Fruit fly (Drosophila melanogaster) whole organism, embryonic: Measurements from ENCODE around the gene CG17190.

Experiments
- Adf1 ChIP-seq: fragments of 200-800 bp; sonication (Bioruptor generic); IDR thresholded peaks from 2 replicates; pipeline ENCODE4 v1.3.6; 2022; ENCODE audit warnings: missing biosample characterization, missing genetic modification characterization
- Atf-2 ChIP-seq: fragments of 200-800 bp; sonication (Bioruptor generic); optimal IDR thresholded peaks from 2 replicates; lab custom pipeline; 2016; ENCODE audit warnings: missing biosample characterization, missing genetic modification characterization
- Atf3 ChIP-seq: fragments of 200-800 bp; sonication (Bioruptor generic); optimal IDR thresholded peaks from 3 replicates; lab custom pipeline; 2016; ENCODE audit warnings: missing biosample characterization, missing genetic modification characterization
- C15 ChIP-seq: fragments of 200-800 bp; sonication (Bioruptor generic); IDR thresholded peaks from 3 replicates; pipeline ENCODE4 v1.3.6; 2022; ENCODE audit warnings: missing biosample characterization, missing genetic modification characterization
- CG10147 ChIP-seq: fragments of 200-800 bp; sonication (Bioruptor generic); optimal IDR thresholded peaks from 2 replicates; lab custom pipeline; 2019; ENCODE audit warnings: missing biosample characterization, mild to moderate bottlenecking, missing genetic modification characterization, moderate library complexity
- CG10565 ChIP-seq: fragments of 200-800 bp; sonication (Bioruptor generic); optimal IDR thresholded peaks from 3 replicates; lab custom pipeline; 2016; ENCODE audit warnings: missing biosample characterization, mild to moderate bottlenecking, missing genetic modification characterization
- CG11085 ChIP-seq: fragments of 200-800 bp; sonication (Bioruptor generic); IDR thresholded peaks from 2 replicates; pipeline ENCODE4 v1.3.6; 2022; ENCODE audit warnings: missing biosample characterization, missing genetic modification characterization
- CG11696 ChIP-seq: fragments of 200-800 bp; sonication (Bioruptor generic); IDR thresholded peaks from 2 replicates; pipeline ENCODE4 v1.3.6; 2022; ENCODE audit warnings: missing biosample characterization, missing genetic modification characterization
- CG15479 ChIP-seq: fragments of 200-800 bp; sonication (Bioruptor generic); optimal IDR thresholded peaks from 3 replicates; lab custom pipeline; 2019; ENCODE audit warnings: missing biosample characterization, mild to moderate bottlenecking, missing genetic modification characterization, moderate library complexity
- CG16779 ChIP-seq: fragments of 200-800 bp; sonication (Bioruptor generic); IDR thresholded peaks from 2 replicates; pipeline ENCODE4 v1.3.6; 2022; ENCODE audit warnings: missing biosample characterization, missing genetic modification characterization
- CG17829 ChIP-seq: fragments of 200-800 bp; optimal IDR thresholded peaks from 2 replicates; lab custom pipeline; 2019; ENCODE audit warnings: missing biosample characterization, mild to moderate bottlenecking, missing genetic modification characterization, moderate library complexity
- CG18764 ChIP-seq: fragments of 200-800 bp; sonication (Bioruptor generic); optimal IDR thresholded peaks from 3 replicates; lab custom pipeline; 2016; ENCODE audit warnings: missing biosample characterization, missing genetic modification characterization
- CG31224 ChIP-seq: fragments of 200-800 bp; sonication (Bioruptor generic); IDR thresholded peaks from 2 replicates; pipeline ENCODE4 v1.3.6; 2022; ENCODE audit warnings: missing biosample characterization, missing genetic modification characterization
- CG32532 ChIP-seq: fragments of 200-800 bp; sonication (Bioruptor generic); IDR thresholded peaks from 2 replicates; pipeline ENCODE4 v1.3.6; 2022; ENCODE audit warnings: missing biosample characterization, missing genetic modification characterization
- CG32767 ChIP-seq: fragments of 200-800 bp; sonication (Bioruptor generic); IDR thresholded peaks from 2 replicates; pipeline ENCODE4 v1.3.6; 2022; ENCODE audit warnings: missing biosample characterization, missing genetic modification characterization
- CG34422 ChIP-seq: fragments of 200-800 bp; sonication (Bioruptor generic); IDR thresholded peaks from 3 replicates; pipeline ENCODE4 v1.3.6; 2022; ENCODE audit warnings: missing biosample characterization, missing genetic modification characterization
- CG4424 ChIP-seq: fragments of 200-800 bp; sonication (Bioruptor generic); optimal IDR thresholded peaks from 3 replicates; lab custom pipeline; 2016; ENCODE audit warnings: missing biosample characterization, missing genetic modification characterization
- CG6254 ChIP-seq: fragments of 200-800 bp; sonication (Bioruptor generic); optimal IDR thresholded peaks from 3 replicates; lab custom pipeline; 2017; ENCODE audit warnings: mild to moderate bottlenecking, missing biosample characterization, missing genetic modification reagents, missing genetic modification characterization
- CG6683 ChIP-seq: fragments of 200-800 bp; sonication (Bioruptor generic); optimal IDR thresholded peaks from 2 replicates; lab custom pipeline; 2017; ENCODE audit warnings: missing biosample characterization, mild to moderate bottlenecking, missing genetic modification characterization, missing genetic modification reagents
- CG6689 ChIP-seq: fragments of 200-800 bp; sonication (Bioruptor generic); IDR thresholded peaks from 2 replicates; pipeline ENCODE4 v1.3.6; 2022; ENCODE audit warnings: missing biosample characterization, missing genetic modification characterization
- CG7372 ChIP-seq: fragments of 200-800 bp; sonication (Bioruptor generic); IDR thresholded peaks from 2 replicates; pipeline ENCODE4 v1.3.6; 2022; ENCODE audit warnings: missing biosample characterization, missing genetic modification characterization
- CG7786 ChIP-seq: fragments of 200-800 bp; sonication (Bioruptor generic); optimal IDR thresholded peaks from 2 replicates; lab custom pipeline; 2016; ENCODE audit warnings: missing biosample characterization, missing genetic modification characterization
- CG7987 ChIP-seq: fragments of 200-800 bp; sonication (Bioruptor generic); optimal IDR thresholded peaks from 2 replicates; lab custom pipeline; 2018; ENCODE audit warnings: missing biosample characterization, mild to moderate bottlenecking, missing genetic modification characterization, moderate library complexity
- CG8089 ChIP-seq: fragments of 200-800 bp; sonication (Bioruptor generic); optimal IDR thresholded peaks from 3 replicates; lab custom pipeline; 2016; ENCODE audit warnings: missing biosample characterization, missing genetic modification characterization
- CTCF ChIP-seq: fragments of 200-800 bp; sonication (Bioruptor generic); optimal IDR thresholded peaks from 2 replicates; lab custom pipeline; 2017; ENCODE audit warnings: missing biosample characterization, mild to moderate bottlenecking, missing genetic modification characterization, moderate library complexity
- HLH54F ChIP-seq: fragments of 200-800 bp; sonication (Bioruptor generic); optimal IDR thresholded peaks from 3 replicates; lab custom pipeline; 2016; ENCODE audit warnings: missing biosample characterization, missing genetic modification characterization
- Med ChIP-seq: fragments of 200-800 bp; sonication (Bioruptor generic); peaks from one replicate; lab custom pipeline; 2016; ENCODE audit warnings: missing biosample characterization, missing genetic modification characterization, mild to moderate bottlenecking, inconsistent platforms, moderate library complexity
- Mes4 ChIP-seq: fragments of 200-800 bp; sonication (Bioruptor generic); optimal IDR thresholded peaks from 2 replicates; lab custom pipeline; 2016; ENCODE audit warnings: missing biosample characterization, missing genetic modification characterization
- Mrtf ChIP-seq: fragments of 200-800 bp; sonication (Bioruptor generic); IDR thresholded peaks from 3 replicates; pipeline ENCODE4 v1.3.6; 2022; ENCODE audit warnings: missing biosample characterization, missing genetic modification characterization
- Myb ChIP-seq: fragments of 200-800 bp; sonication (Bioruptor generic); optimal IDR thresholded peaks from 2 replicates; lab custom pipeline; 2016; ENCODE audit warnings: missing biosample characterization, missing genetic modification characterization
- Oaz ChIP-seq: fragments of 200-800 bp; sonication (Bioruptor generic); IDR thresholded peaks from 2 replicates; pipeline ENCODE4 v1.3.6; 2022; ENCODE audit warnings: missing biosample characterization, missing genetic modification characterization
- Poxn ChIP-seq: fragments of 200-800 bp; sonication (Bioruptor generic); IDR thresholded peaks from 2 replicates; pipeline ENCODE4 v1.3.6; 2022; ENCODE audit warnings: missing biosample characterization, missing genetic modification characterization
- Rx ChIP-seq: fragments of 200-800 bp; sonication (Bioruptor generic); IDR thresholded peaks from 2 replicates; pipeline ENCODE4 v1.3.6; 2022; ENCODE audit warnings: missing biosample characterization, missing genetic modification characterization
- Sry-δ ChIP-seq: fragments of 200-800 bp; sonication (Bioruptor generic); optimal IDR thresholded peaks from 2 replicates; lab custom pipeline; 2016; ENCODE audit warnings: missing biosample characterization, missing genetic modification characterization
- Ssrp ChIP-seq: fragments of 200-800 bp; sonication (Bioruptor generic); optimal IDR thresholded peaks from 2 replicates; lab custom pipeline; 2018; ENCODE audit warnings: missing biosample characterization, mild to moderate bottlenecking, missing genetic modification characterization, moderate library complexity
- Tbp ChIP-seq: fragments of >200 bp; optimal IDR thresholded peaks from 2 replicates; lab custom pipeline; 2018; ENCODE audit warnings: missing biosample characterization, missing genetic modification characterization
- Xrp1 ChIP-seq: fragments of 200-800 bp; sonication (Bioruptor generic); IDR thresholded peaks from 2 replicates; pipeline ENCODE4 v1.3.6; 2022; ENCODE audit warnings: missing biosample characterization, missing genetic modification characterization
- ac ChIP-seq: fragments of 200-800 bp; sonication (Bioruptor generic); optimal IDR thresholded peaks from 3 replicates; lab custom pipeline; 2017; ENCODE audit warnings: missing biosample characterization, mild to moderate bottlenecking, missing genetic modification characterization
- ci ChIP-seq: fragments of 200-800 bp; sonication (Bioruptor generic); IDR thresholded peaks from 3 replicates; pipeline ENCODE4 v1.3.6; 2022; ENCODE audit warnings: missing biosample characterization, missing genetic modification characterization
- crc ChIP-seq: fragments of 200-800 bp; sonication (Bioruptor generic); optimal IDR thresholded peaks from 2 replicates; lab custom pipeline; 2016; ENCODE audit warnings: missing biosample characterization, missing genetic modification characterization
- eve ChIP-seq, 2 experiments: fragments of >200 bp; optimal IDR thresholded peaks; 2 replicates each; lab custom pipeline; 2017; ENCODE audit warnings: missing biosample characterization in 2 of 2, missing genetic modification characterization in 2 of 2
- exex ChIP-seq: fragments of 200-800 bp; sonication (Bioruptor generic); optimal IDR thresholded peaks from 4 replicates; lab custom pipeline; 2018; ENCODE audit warnings: missing biosample characterization, mild to moderate bottlenecking, missing genetic modification characterization, moderate library complexity
- fd3F ChIP-seq: fragments of 200-800 bp; sonication (Bioruptor generic); optimal IDR thresholded peaks from 2 replicates; lab custom pipeline; 2018; ENCODE audit warnings: missing biosample characterization, mild to moderate bottlenecking, missing genetic modification characterization, moderate library complexity
- fd64A ChIP-seq: fragments of 200-800 bp; sonication (Bioruptor generic); optimal IDR thresholded peaks from 3 replicates; lab custom pipeline; 2018; ENCODE audit warnings: missing biosample characterization, mild to moderate bottlenecking, missing genetic modification characterization
- fd96Cb ChIP-seq: fragments of 200-800 bp; sonication (Bioruptor generic); optimal IDR thresholded peaks from 2 replicates; lab custom pipeline; 2018; ENCODE audit warnings: missing biosample characterization, mild to moderate bottlenecking, missing genetic modification characterization, moderate library complexity
- klu ChIP-seq: fragments of 200-800 bp; sonication (Bioruptor generic); IDR thresholded peaks from 2 replicates; pipeline ENCODE4 v1.3.6; 2022; ENCODE audit warnings: missing biosample characterization, missing genetic modification characterization
- kni ChIP-seq: fragments of 200-800 bp; sonication (Bioruptor generic); optimal IDR thresholded peaks from 3 replicates; lab custom pipeline; 2017; ENCODE audit warnings: mild to moderate bottlenecking, missing biosample characterization, missing genetic modification reagents, missing genetic modification characterization
- pros ChIP-seq: fragments of 200-800 bp; sonication (Bioruptor generic); optimal IDR thresholded peaks from 3 replicates; lab custom pipeline; 2019; ENCODE audit warnings: missing biosample characterization, mild to moderate bottlenecking, missing genetic modification characterization, moderate library complexity
- psq ChIP-seq: fragments of 200-800 bp; sonication (Bioruptor generic); optimal IDR thresholded peaks from 2 replicates; lab custom pipeline; 2017; ENCODE audit warnings: missing biosample characterization, missing genetic modification characterization
- pum ChIP-seq: fragments of 200-800 bp; sonication (Bioruptor generic); optimal IDR thresholded peaks from 2 replicates; lab custom pipeline; 2016; ENCODE audit warnings: missing biosample characterization, missing genetic modification characterization
- pzg ChIP-seq: fragments of 200-800 bp; sonication (Bioruptor generic); optimal IDR thresholded peaks from 3 replicates; lab custom pipeline; 2018; ENCODE audit warnings: missing biosample characterization, mild to moderate bottlenecking, missing genetic modification characterization, moderate library complexity
- tgo ChIP-seq: fragments of 200-800 bp; sonication (Bioruptor generic); IDR thresholded peaks from 3 replicates; pipeline ENCODE4 v1.3.6; 2022; ENCODE audit warnings: missing biosample characterization, missing genetic modification characterization

Gene CG17190

dm6 chr3R:20008372-20009051, 4.8 kb downstream of the CG17190 start, which contains the start of the genes Hs6st and MED25 (continued):
- TF ChIP-seq pum (GFP tag; lab: Kevin White, UChicago) (no peak), pzg (GFP tag; lab: Kevin White, UChicago) (peak; percentile 74), CG6683 (GFP tag; lab: Kevin White, UChicago) (peak; percentile 35), Atf3 (GFP tag; lab: Kevin White, UChicago) (no peak), CG10147 (GFP tag; lab: Kevin White, UChicago) (no peak), CG7372 (GFP tag; lab: Robert Waterston, UW) (0 out of 2 replicates have a peak, but pooled peaks have one; percentile 5), ac (GFP tag; lab: Kevin White, UChicago) (no peak), CG31224 (no peak), Myb (peak; percentile 69), pros (GFP tag; lab: Kevin White, UChicago) (no peak), kni (GFP tag; lab: Kevin White, UChicago) (peak; percentile 50), Rx (no peak), CG15479 (peak; percentile 69), tgo (GFP tag; lab: Robert Waterston, UW) (no peak; the same call in 2 of the 3 replicates), crc (GFP tag; lab: Kevin White, UChicago) (no peak), CG32532 (peak; percentile 41; the same call in 1 of the 2 replicates), CG8089 (GFP tag; lab: Kevin White, UChicago) (no peak), CG6254 (GFP tag; lab: Kevin White, UChicago) (no peak), CG16779 (GFP tag; lab: Robert Waterston, UW) (no peak), CG10565 (no peak), Mrtf (no peak), CG4424 (GFP tag; lab: Kevin White, UChicago) (peak; percentile 57), CG18764 (peak; percentile 43), Ssrp (tag; lab: Kevin White, UChicago) (no peak), psq (GFP tag; lab: Kevin White, UChicago) (peak; percentile 97), fd64A (GFP tag; lab: Kevin White, UChicago) (no peak), ci (GFP tag; lab: Robert Waterston, UW) (peak; percentile 29; the same call in 2 of the 3 replicates), CG11696 (GFP tag; lab: Robert Waterston, UW) (no peak), Xrp1 (no peak), Sry-δ (GFP tag; lab: Kevin White, UChicago) (peak; percentile 75), CG6689 (no peak), Med (peak; percentile 72), CTCF (GFP tag; lab: Kevin White, UChicago) (no peak), fd96Cb (peak; percentile 53), Mes4 (no peak), CG7786 (GFP tag; lab: Kevin White, UChicago) (no peak), Adf1 (GFP tag; lab: Robert Waterston, UW) (no peak), CG34422 (GFP tag; lab: Robert Waterston, UW) (peak; percentile 84; the same call in 1 of the 3 replicates), eve (GFP tag; optimal IDR thresholded peaks at IDR 0.05; lab: Kevin White, UChicago) (no peak), CG17829 (peak; percentile 43), HLH54F (GFP tag; lab: Kevin White, UChicago) (peak; percentile 31), klu (GFP tag; lab: Robert Waterston, UW) (no peak), C15 (GFP tag; lab: Robert Waterston, UW) (0 out of 3 replicates have a peak, but pooled peaks have one; percentile 32), exex (tag; lab: Kevin White, UChicago) (peak; percentile 38), Tbp (no peak), CG11085 (GFP tag; lab: Robert Waterston, UW) (peak; percentile 32; the same call in 1 of the 2 replicates), Oaz (no peak), fd3F (GFP tag; lab: Kevin White, UChicago) (no peak), Poxn (GFP tag; lab: Robert Waterston, UW) (no peak), Atf-2 (no peak), CG32767 (GFP tag; lab: Robert Waterston, UW) (no peak), CG7987 (GFP tag; lab: Kevin White, UChicago) (peak; percentile 39)
